Fruit fly (Drosophila melanogaster) whole organism, adult: Measurements from ENCODE around the gene Ugt37A3.

Source experiments
- CG11617 ChIP-seq: fragments of 200-800 bp; sonication (Bioruptor generic); optimal IDR thresholded peaks from 2 replicates; lab custom pipeline; 2017; ENCODE audit warnings: mild to moderate bottlenecking, missing biosample characterization, missing genetic modification reagents, missing genetic modification characterization
- CG12768 ChIP-seq: fragments of 200-800 bp; sonication (Bioruptor generic); optimal IDR thresholded peaks from 2 replicates; lab custom pipeline; 2017; ENCODE audit warnings: missing biosample characterization, missing genetic modification characterization, mild to moderate bottlenecking, moderate library complexity, missing genetic modification reagents
- CG14711 ChIP-seq: fragments of 200-800 bp; sonication (Bioruptor generic); optimal IDR thresholded peaks from 2 replicates; lab custom pipeline; 2018; ENCODE audit warnings: missing biosample characterization, mild to moderate bottlenecking, missing genetic modification characterization, moderate library complexity
- CG1620 ChIP-seq: fragments of 200-800 bp; sonication (Bioruptor generic); optimal IDR thresholded peaks from 2 replicates; lab custom pipeline; 2016; ENCODE audit warnings: missing biosample characterization, missing genetic modification characterization
- CG33017 ChIP-seq: fragments of 200-800 bp; sonication (Bioruptor generic); optimal IDR thresholded peaks from 2 replicates; lab custom pipeline; 2018; ENCODE audit warnings: missing biosample characterization, mild to moderate bottlenecking, missing genetic modification characterization, moderate library complexity
- CG5204 ChIP-seq: fragments of 200-800 bp; sonication (Bioruptor generic); optimal IDR thresholded peaks from 2 replicates; lab custom pipeline; 2016; ENCODE audit warnings: missing biosample characterization, missing genetic modification characterization
- CG7045 ChIP-seq: fragments of 200-800 bp; sonication (Bioruptor generic); optimal IDR thresholded peaks from 2 replicates; lab custom pipeline; 2017; ENCODE audit warnings: missing biosample characterization, mild to moderate bottlenecking, missing genetic modification characterization
- CG7101 ChIP-seq: fragments of 200-800 bp; sonication (Bioruptor generic); optimal IDR thresholded peaks from 2 replicates; lab custom pipeline; 2018; ENCODE audit warnings: missing biosample characterization, mild to moderate bottlenecking, missing genetic modification characterization, moderate library complexity
- Clk ChIP-seq: fragments of 200-800 bp; sonication (Bioruptor generic); optimal IDR thresholded peaks from 2 replicates; lab custom pipeline; 2017; ENCODE audit warnings: missing biosample characterization, missing genetic modification characterization
- Crg-1 ChIP-seq: fragments of 200-800 bp; sonication (Bioruptor generic); optimal IDR thresholded peaks from 2 replicates; lab custom pipeline; 2016; ENCODE audit warnings: missing biosample characterization, missing genetic modification characterization
- Hr96 ChIP-seq: fragments of 200-800 bp; sonication (Bioruptor generic); optimal IDR thresholded peaks from 2 replicates; lab custom pipeline; 2016; ENCODE audit warnings: missing biosample characterization, missing genetic modification characterization
- Mnt ChIP-seq: fragments of 200-800 bp; sonication (Bioruptor generic); optimal IDR thresholded peaks from 2 replicates; lab custom pipeline; 2016; ENCODE audit warnings: missing biosample characterization, mild to moderate bottlenecking, missing genetic modification characterization
- bab1 ChIP-seq: fragments of 200-800 bp; sonication (Bioruptor generic); optimal IDR thresholded peaks from 3 replicates; lab custom pipeline; 2019; ENCODE audit warnings: missing biosample characterization, mild to moderate bottlenecking, missing genetic modification characterization, moderate library complexity
- cic ChIP-seq: fragments of 200-800 bp; sonication (Bioruptor generic); optimal IDR thresholded peaks from 2 replicates; lab custom pipeline; 2017; ENCODE audit warnings: missing biosample characterization, mild to moderate bottlenecking, missing genetic modification characterization, moderate library complexity
- cnc ChIP-seq, 2 experiments: fragments of >200 bp; optimal IDR thresholded peaks; 2 replicates each; lab custom pipeline; 2017
- kay ChIP-seq: fragments of 200-800 bp; sonication (Bioruptor generic); peaks from one replicate; lab custom pipeline; 2016; ENCODE audit warnings: missing biosample characterization, missing genetic modification characterization, borderline replicate concordance
- ovo ChIP-seq: fragments of 200-800 bp; sonication (Bioruptor generic); optimal IDR thresholded peaks from 2 replicates; lab custom pipeline; 2016; ENCODE audit warnings: missing biosample characterization, missing genetic modification characterization
- pad ChIP-seq: fragments of 200-800 bp; sonication (Bioruptor generic); optimal IDR thresholded peaks from 3 replicates; lab custom pipeline; 2017; ENCODE audit warnings: missing biosample characterization, missing genetic modification characterization, mild to moderate bottlenecking, moderate library complexity, missing genetic modification reagents
- tj ChIP-seq: fragments of 200-800 bp; sonication (Bioruptor generic); optimal IDR thresholded peaks from 3 replicates; lab custom pipeline; 2017; ENCODE audit warnings: missing biosample characterization, mild to moderate bottlenecking, missing genetic modification characterization, moderate library complexity
- toe ChIP-seq: fragments of 200-800 bp; sonication (Bioruptor generic); optimal IDR thresholded peaks from 2 replicates; lab custom pipeline; 2016; ENCODE audit warnings: missing biosample characterization, missing genetic modification characterization

Ugt37A3 gene

DNA sequence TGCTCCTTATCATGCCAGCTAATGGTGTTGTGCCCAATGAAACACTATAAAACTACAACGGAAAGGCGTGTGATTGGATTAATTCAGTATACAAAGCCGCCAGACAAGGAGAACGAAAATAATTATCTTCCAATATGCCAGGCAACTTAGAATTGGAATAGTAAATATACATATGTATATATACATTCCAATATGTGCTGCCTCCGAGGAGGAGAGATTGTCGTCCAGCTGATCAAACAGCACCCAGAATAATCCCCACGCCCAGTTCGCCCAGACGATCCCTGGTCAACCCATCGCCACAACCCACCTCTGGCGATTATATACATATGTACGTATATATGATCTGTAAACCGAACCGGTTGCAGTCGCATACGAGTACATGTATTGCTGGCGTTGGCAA lies 42.2 kb downstream of the Ugt37A3 start:
- no peak for TF ChIP-seq Mnt (GFP tag; lab: Kevin White, UChicago)
- no peak for TF ChIP-seq Hr96
- no peak for TF ChIP-seq CG11617

DNA sequence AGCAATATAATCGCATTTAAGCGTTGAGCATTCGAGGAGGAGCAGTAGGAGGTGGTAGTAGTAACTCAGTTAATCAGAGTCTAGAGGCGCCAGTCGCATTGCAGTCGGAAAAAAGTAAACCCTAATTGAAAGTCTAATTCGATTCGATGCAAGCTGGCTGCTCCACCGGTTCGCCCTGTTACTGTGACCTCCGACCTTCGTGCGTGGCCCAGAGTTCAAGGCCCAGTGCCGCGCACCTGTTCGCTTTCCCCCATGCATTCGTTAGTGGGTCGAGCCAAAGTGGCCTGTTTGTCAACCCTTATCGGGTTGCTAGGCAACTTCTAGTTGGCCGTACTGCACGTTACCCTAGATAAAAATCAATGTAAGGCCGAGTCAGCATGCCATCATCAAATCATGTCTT lies 43.0 kb downstream of the Ugt37A3 start:
- TF ChIP-seq pad (GFP tag; lab: Kevin White, UChicago) (no peak), Crg-1 (no peak), cnc (optimal IDR thresholded peaks at IDR 0.05; lab: Kevin White, UChicago) (no peak), Clk (no peak), Mnt (GFP tag; lab: Kevin White, UChicago) (no peak), kay (GFP tag; lab: Kevin White, UChicago) (no peak), ovo (GFP tag; lab: Kevin White, UChicago) (no peak), CG12768 (GFP tag; lab: Kevin White, UChicago) (no peak), cic (GFP tag; lab: Kevin White, UChicago) (no peak), CG1620 (GFP tag; lab: Kevin White, UChicago) (no peak), CG33017 (tag; lab: Kevin White, UChicago) (no peak), CG5204 (GFP tag; lab: Kevin White, UChicago) (no peak), tj (no peak)

DNA sequence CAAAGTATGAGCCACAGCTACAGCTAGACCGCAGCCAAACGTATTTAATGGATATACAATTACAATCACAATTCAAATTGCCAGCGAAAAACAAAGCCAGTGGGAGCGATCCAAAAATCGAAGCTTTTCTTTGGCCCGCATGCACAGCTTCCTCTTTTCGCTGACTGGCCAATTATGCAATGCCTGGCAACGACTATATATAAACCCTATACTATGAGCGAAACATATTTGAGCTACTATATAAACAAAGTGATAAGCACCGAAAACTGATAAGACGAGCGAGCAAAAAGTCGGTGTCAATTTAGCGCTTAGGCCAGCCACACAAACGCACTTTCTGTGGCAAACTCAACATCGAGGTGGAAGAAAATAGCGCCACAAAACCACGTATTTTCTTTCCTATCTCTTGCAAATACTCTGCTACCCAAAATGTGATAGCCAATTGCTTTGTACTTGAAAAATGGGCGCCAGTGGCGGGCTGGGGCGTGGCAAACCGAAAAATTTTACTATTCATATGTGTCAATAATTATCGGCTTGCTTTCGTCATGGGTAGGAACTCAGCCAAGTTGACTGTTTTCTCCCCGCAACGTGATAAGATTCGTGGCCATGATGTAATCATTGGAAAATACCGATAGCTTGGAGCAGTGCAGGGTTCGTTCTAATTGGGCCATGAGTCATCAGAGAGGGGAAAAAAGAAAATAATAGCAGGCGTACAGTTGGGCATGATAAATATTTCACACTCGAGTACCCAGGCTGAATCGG lies 43.7 kb downstream of the Ugt37A3 start:
- TF ChIP-seq bab1 (GFP tag; lab: Kevin White, UChicago) = no peak
- no peak for TF ChIP-seq CG12768 (GFP tag; lab: Kevin White, UChicago)
- TF ChIP-seq toe (GFP tag; lab: Kevin White, UChicago) = no peak
- peak; percentile 39 for TF ChIP-seq tj

DNA sequence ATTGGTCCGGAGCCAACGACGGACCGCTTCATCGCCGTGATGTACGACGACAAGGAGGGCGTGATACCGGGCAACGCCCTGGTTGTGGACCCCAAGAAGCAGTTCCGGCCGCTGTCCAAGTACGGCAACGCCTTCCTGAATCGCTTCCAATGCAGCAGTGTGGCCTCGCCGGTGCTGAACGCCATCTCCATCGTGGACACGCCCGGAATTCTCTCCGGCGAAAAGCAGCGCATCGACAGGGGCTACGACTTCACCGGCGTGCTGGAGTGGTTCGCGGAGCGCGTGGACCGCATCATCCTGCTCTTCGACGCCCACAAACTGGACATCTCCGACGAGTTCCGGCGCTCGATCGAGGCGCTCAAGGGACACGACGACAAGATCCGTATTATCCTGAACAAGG lies 45.1 kb downstream of the Ugt37A3 start:
- TF ChIP-seq CG7045 = no peak
- TF ChIP-seq CG1620 (GFP tag; lab: Kevin White, UChicago) = no peak
- TF ChIP-seq CG33017 (tag; lab: Kevin White, UChicago) = no peak
- no peak for TF ChIP-seq Hr96
- no peak for TF ChIP-seq tj
- no peak for TF ChIP-seq cic (GFP tag; lab: Kevin White, UChicago)
- TF ChIP-seq ovo (GFP tag; lab: Kevin White, UChicago) = no peak
- no peak for TF ChIP-seq kay (GFP tag; lab: Kevin White, UChicago)
- no peak for TF ChIP-seq toe (GFP tag; lab: Kevin White, UChicago)
- no peak for TF ChIP-seq Clk

DNA sequence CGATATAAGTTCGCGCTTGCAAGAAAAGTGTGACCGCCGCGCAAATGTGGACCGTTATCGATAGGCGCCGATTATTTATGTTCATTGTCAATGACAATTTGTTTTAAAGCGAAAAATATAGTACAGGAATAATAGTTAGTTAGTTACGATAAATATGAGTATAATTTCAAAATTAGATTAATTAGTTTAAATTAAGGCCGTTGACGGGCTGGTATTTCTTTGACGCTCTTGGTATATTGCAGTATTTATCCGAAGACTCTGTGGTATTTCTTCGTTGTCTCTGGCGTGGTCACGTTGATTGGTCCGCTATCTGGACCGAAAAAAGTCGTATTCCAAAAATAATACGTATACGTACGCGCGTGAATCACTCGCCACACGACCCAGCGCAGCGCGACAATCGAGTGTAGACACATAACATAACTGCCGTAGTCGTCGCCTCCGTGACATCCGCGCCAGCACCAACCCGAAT lies 45.9 kb downstream of the Ugt37A3 start:
- TF ChIP-seq cnc (optimal IDR thresholded peaks at IDR 0.05; lab: Kevin White, UChicago) = no peak
- peak; percentile 33 for TF ChIP-seq bab1 (GFP tag; lab: Kevin White, UChicago)
- TF ChIP-seq CG7045 = no peak
- no peak for TF ChIP-seq CG14711 (tag; lab: Kevin White, UChicago)
- TF ChIP-seq Crg-1 = no peak
- TF ChIP-seq CG11617 = no peak
- TF ChIP-seq tj = no peak
- TF ChIP-seq CG7101 (tag; lab: Kevin White, UChicago) = no peak
- TF ChIP-seq CG33017 (tag; lab: Kevin White, UChicago) = no peak
- TF ChIP-seq pad (GFP tag; lab: Kevin White, UChicago) = no peak
- TF ChIP-seq ovo (GFP tag; lab: Kevin White, UChicago) = no peak
- TF ChIP-seq CG12768 (GFP tag; lab: Kevin White, UChicago) = no peak
- TF ChIP-seq toe (GFP tag; lab: Kevin White, UChicago) = no peak
- peak; percentile 56 for TF ChIP-seq Mnt (GFP tag; lab: Kevin White, UChicago)
- peak; percentile 37 for TF ChIP-seq cic (GFP tag; lab: Kevin White, UChicago)
- no peak for TF ChIP-seq Hr96
- no peak for TF ChIP-seq CG5204 (GFP tag; lab: Kevin White, UChicago)
- TF ChIP-seq Clk = no peak
- TF ChIP-seq CG1620 (GFP tag; lab: Kevin White, UChicago) = no peak
- TF ChIP-seq kay (GFP tag; lab: Kevin White, UChicago) = peak; percentile 39

- TF ChIP-seq tj (no peak), Clk (no peak), CG14711 (tag; lab: Kevin White, UChicago) (no peak), CG33017 (tag; lab: Kevin White, UChicago) (no peak), Mnt (GFP tag; lab: Kevin White, UChicago) (no peak), cnc (optimal IDR thresholded peaks at IDR 0.05; lab: Kevin White, UChicago) (no peak), toe (GFP tag; lab: Kevin White, UChicago) (no peak), pad (GFP tag; lab: Kevin White, UChicago) (no peak), CG5204 (GFP tag; lab: Kevin White, UChicago) (no peak), bab1 (GFP tag; lab: Kevin White, UChicago) (no peak), cic (GFP tag; lab: Kevin White, UChicago) (no peak), Hr96 (no peak), CG7045 (no peak), CG1620 (GFP tag; lab: Kevin White, UChicago) (no peak), kay (GFP tag; lab: Kevin White, UChicago) (no peak), ovo (GFP tag; lab: Kevin White, UChicago) (no peak), CG11617 (no peak), Crg-1 (no peak), CG7101 (tag; lab: Kevin White, UChicago) (no peak), CG12768 (GFP tag; lab: Kevin White, UChicago) (no peak)
Measured at dm6 chr3R:12697022-12697421, 46.5 kb downstream of the Ugt37A3 start, which contains the start of gene Past1. TSS of gene Past1 (plus strand) at chr3R:12697322.
